Worm (Caenorhabditis elegans) whole organism, young adult: ENCODE data around the gene lido-10.
A peak's percentile ranks its signal among the peaks of the same experiment; 100 is the strongest.

Source experiments
- B0261.1 ChIP-seq: sonication (generic microtip); optimal IDR thresholded peaks from 2 replicates; lab custom pipeline; 2016; ENCODE audit warnings: mild to moderate bottlenecking, missing genetic modification characterization, moderate library complexity, missing compliant biosample characterization
- B0336.3 ChIP-seq: fragments of 200-800 bp; sonication (Bioruptor generic); IDR thresholded peaks from 2 replicates; pipeline ENCODE4 v1.3.6; 2022; ENCODE audit warnings: missing genetic modification characterization, missing compliant biosample characterization
- C06A6.2 ChIP-seq: fragments of 200-800 bp; sonication (Bioruptor generic); conservative IDR thresholded peaks from 2 replicates; pipeline ENCODE4 v1.3.6; 2022; ENCODE audit warnings: missing genetic modification characterization, missing compliant biosample characterization
- C17E4.6 ChIP-seq: fragments of 200-800 bp; sonication (Bioruptor generic); IDR thresholded peaks from 2 replicates; pipeline ENCODE4 v1.3.6; 2022; ENCODE audit warnings: missing genetic modification reagents, missing genetic modification characterization, missing compliant biosample characterization
- F52B5.7 ChIP-seq: sonication (generic microtip); optimal IDR thresholded peaks from 2 replicates; lab custom pipeline; 2016; ENCODE audit warnings: mild to moderate bottlenecking, missing genetic modification characterization, missing compliant biosample characterization
- F55B11.4 ChIP-seq: sonication (generic microtip); optimal IDR thresholded peaks from 2 replicates; lab custom pipeline; 2016; ENCODE audit warnings: missing compliant biosample characterization, missing genetic modification characterization, borderline replicate concordance; ENCODE audit not compliant: insufficient read depth
- T07F8.4 ChIP-seq: sonication (generic microtip); optimal IDR thresholded peaks from 2 replicates; lab custom pipeline; 2016; ENCODE audit warnings: mild to moderate bottlenecking, missing genetic modification characterization, moderate library complexity, missing compliant biosample characterization
- T26A5.8 ChIP-seq: sonication (generic microtip); optimal IDR thresholded peaks from 2 replicates; lab custom pipeline; 2016; ENCODE audit warnings: missing genetic modification characterization, missing compliant biosample characterization
- Y53F4B.3 ChIP-seq: fragments of 200-800 bp; sonication (Bioruptor generic); IDR thresholded peaks from 2 replicates; pipeline ENCODE4 v1.3.6; 2022; ENCODE audit warnings: missing genetic modification reagents, missing genetic modification characterization, missing compliant biosample characterization
- Y53G8AR.9 ChIP-seq: fragments of 200-800 bp; sonication (Bioruptor generic); conservative IDR thresholded peaks from 2 replicates; pipeline ENCODE4 v1.3.6; 2022; ENCODE audit warnings: missing genetic modification reagents, missing genetic modification characterization, missing compliant biosample characterization
- Y95B8A.8 ChIP-seq: fragments of 200-800 bp; sonication (Bioruptor generic); IDR thresholded peaks from 2 replicates; pipeline ENCODE4 v1.3.6; 2022; ENCODE audit warnings: missing genetic modification reagents, missing genetic modification characterization, missing compliant biosample characterization
- ama-1 ChIP-seq, 3 experiments: fragments of 150-350 bp in 1 of 3; sonication (generic microtip) in 2 of 3; optimal IDR thresholded peaks; 2 replicates each; lab custom pipeline; 2014 to 2018; ENCODE audit warnings: missing biosample characterization in 2 of 3, missing genetic modification characterization in 2 of 3, missing genetic modification reagents in 2 of 3
- aptf-3 ChIP-seq: fragments of 200-800 bp; sonication (Bioruptor generic); IDR thresholded peaks from 2 replicates; pipeline ENCODE4 v1.3.6; 2022; ENCODE audit warnings: missing genetic modification characterization, missing compliant biosample characterization
- atf-7 ChIP-seq: sonication (generic microtip); optimal IDR thresholded peaks from 2 replicates; lab custom pipeline; 2017; ENCODE audit warnings: mild to moderate bottlenecking, missing genetic modification characterization, missing compliant biosample characterization
- attf-3 ChIP-seq: fragments of 200-800 bp; sonication (Bioruptor generic); conservative IDR thresholded peaks from 2 replicates; pipeline ENCODE4 v1.3.6; 2022; ENCODE audit warnings: missing genetic modification reagents, missing genetic modification characterization, missing compliant biosample characterization
- attf-5 ChIP-seq: fragments of 200-800 bp; sonication (Bioruptor generic); optimal IDR thresholded peaks from 2 replicates; lab custom pipeline; 2018; ENCODE audit warnings: mild to moderate bottlenecking, missing genetic modification characterization, missing compliant biosample characterization
- bed-2 ChIP-seq: fragments of 200-800 bp; sonication (Bioruptor generic); IDR thresholded peaks from 2 replicates; pipeline ENCODE4 v1.3.6; 2022; ENCODE audit warnings: missing genetic modification reagents, missing genetic modification characterization, missing compliant biosample characterization
- cebp-2 ChIP-seq: fragments of 200-800 bp; sonication (Bioruptor generic); IDR thresholded peaks from 2 replicates; pipeline ENCODE4 v1.3.6; 2022; ENCODE audit warnings: missing genetic modification characterization, missing compliant biosample characterization
- ceh-100 ChIP-seq: fragments of 200-800 bp; sonication (Bioruptor generic); IDR thresholded peaks from 2 replicates; pipeline ENCODE4 v1.3.6; 2022; ENCODE audit warnings: missing genetic modification reagents, missing genetic modification characterization, missing compliant biosample characterization
- ceh-27 ChIP-seq: fragments of 200-800 bp; sonication (Bioruptor generic); optimal IDR thresholded peaks from 2 replicates; lab custom pipeline; 2018; ENCODE audit warnings: mild to moderate bottlenecking, missing genetic modification characterization, moderate library complexity, missing compliant biosample characterization
- ceh-40 ChIP-seq: fragments of 200-800 bp; sonication (Bioruptor generic); IDR thresholded peaks from 2 replicates; pipeline ENCODE4 v1.3.6; 2022; ENCODE audit warnings: missing genetic modification characterization, missing compliant biosample characterization
- ceh-58 ChIP-seq: fragments of 200-800 bp; sonication (Bioruptor generic); IDR thresholded peaks from 2 replicates; pipeline ENCODE4 v1.3.6; 2022; ENCODE audit warnings: missing genetic modification characterization, missing compliant biosample characterization
- ceh-91 ChIP-seq: fragments of 200-800 bp; sonication (Bioruptor generic); IDR thresholded peaks from 2 replicates; pipeline ENCODE4 v1.3.6; 2022; ENCODE audit warnings: missing genetic modification reagents, missing genetic modification characterization, missing compliant biosample characterization
- chd-7 ChIP-seq: sonication (generic microtip); optimal IDR thresholded peaks from 2 replicates; lab custom pipeline; 2016; ENCODE audit warnings: mild to moderate bottlenecking, missing genetic modification characterization, moderate library complexity, missing compliant biosample characterization
- die-1 ChIP-seq: sonication (generic microtip); optimal IDR thresholded peaks from 2 replicates; lab custom pipeline; 2016; ENCODE audit warnings: missing genotype, mild to moderate bottlenecking, missing genetic modification characterization, missing compliant biosample characterization
- dox-1 ChIP-seq: fragments of 200-800 bp; sonication (Bioruptor generic); IDR thresholded peaks from 2 replicates; pipeline ENCODE4 v1.3.6; 2022; ENCODE audit warnings: missing genetic modification reagents, missing genetic modification characterization, missing compliant biosample characterization
- dpff-1 ChIP-seq: sonication (generic microtip); optimal IDR thresholded peaks from 2 replicates; lab custom pipeline; 2017; ENCODE audit warnings: mild to moderate bottlenecking, missing genetic modification characterization, missing compliant biosample characterization
- egl-18 ChIP-seq: fragments of 200-800 bp; sonication (Bioruptor generic); IDR thresholded peaks from 2 replicates; pipeline ENCODE4 v1.3.6; 2022; ENCODE audit warnings: missing genetic modification reagents, missing genetic modification characterization, missing compliant biosample characterization
- hrde-1 ChIP-seq: sonication (generic microtip); optimal IDR thresholded peaks from 2 replicates; lab custom pipeline; 2016; ENCODE audit warnings: missing genetic modification characterization, mild to moderate bottlenecking, missing compliant biosample characterization, moderate library complexity, missing genotype, missing genetic modification reagents, borderline replicate concordance
- lag-1 ChIP-seq: fragments of 200-800 bp; sonication (Bioruptor generic); IDR thresholded peaks from 2 replicates; pipeline ENCODE4 v1.3.6; 2022; ENCODE audit warnings: missing genetic modification reagents, missing genetic modification characterization, missing compliant biosample characterization
- let-607 ChIP-seq, 2 experiments: fragments of 200-800 bp in 1 of 2; sonication (Bioruptor generic) in 1 of 2; sonication (generic microtip) in 1 of 2; optimal IDR thresholded peaks; 2 replicates each; lab custom pipeline; 2016 to 2018; ENCODE audit warnings: mild to moderate bottlenecking in 2 of 2, missing compliant biosample characterization in 2 of 2, missing genetic modification characterization in 2 of 2, moderate library complexity in 2 of 2, missing genotype in 1 of 2
- madf-8 ChIP-seq: fragments of 200-800 bp; sonication (Bioruptor generic); conservative IDR thresholded peaks from 2 replicates; pipeline ENCODE4 v1.3.6; 2022; ENCODE audit warnings: missing genetic modification reagents, missing genetic modification characterization, missing compliant biosample characterization
- mcd-1 ChIP-seq: fragments of 200-800 bp; sonication (Bioruptor generic); IDR thresholded peaks from 2 replicates; pipeline ENCODE4 v1.3.6; 2022; ENCODE audit warnings: missing genetic modification reagents, missing genetic modification characterization, missing compliant biosample characterization
- nfya-1 ChIP-seq: sonication (generic microtip); optimal IDR thresholded peaks from 2 replicates; lab custom pipeline; 2017; ENCODE audit warnings: antibody characterized with exemption, missing compliant biosample characterization, missing genetic modification characterization, borderline replicate concordance; ENCODE audit not compliant: insufficient read depth
- nfyb-1 ChIP-seq: fragments of 200-800 bp; sonication (Bioruptor generic); IDR thresholded peaks from 2 replicates; pipeline ENCODE4 v1.3.6; 2022; ENCODE audit warnings: missing genetic modification reagents, missing genetic modification characterization, missing compliant biosample characterization
- nhr-179 ChIP-seq: sonication (generic microtip); optimal IDR thresholded peaks from 2 replicates; lab custom pipeline; 2016; ENCODE audit warnings: mild to moderate bottlenecking, missing genetic modification characterization, missing compliant biosample characterization
- nhr-27 ChIP-seq: fragments of 200-800 bp; sonication (Bioruptor generic); optimal IDR thresholded peaks from 2 replicates; lab custom pipeline; 2018; ENCODE audit warnings: mild to moderate bottlenecking, missing genetic modification characterization, moderate library complexity, missing compliant biosample characterization
- nhr-80 ChIP-seq: sonication (generic microtip); optimal IDR thresholded peaks from 2 replicates; lab custom pipeline; 2016; ENCODE audit warnings: missing genetic modification characterization, missing compliant biosample characterization
- rec-8 ChIP-seq, 2 experiments: sonication (generic microtip); optimal IDR thresholded peaks; 2 replicates each; lab custom pipeline; 2016; ENCODE audit warnings: mild to moderate bottlenecking in 2 of 2, missing genetic modification characterization in 2 of 2, missing genetic modification reagents in 2 of 2, missing genotype in 2 of 2, missing biosample characterization in 1 of 2, missing compliant biosample characterization in 1 of 2, moderate library complexity in 1 of 2
- rpc-1 ChIP-seq, 2 experiments: fragments of 150-350 bp in 1 of 2; sonication (generic microtip) in 1 of 2; optimal IDR thresholded peaks; 2 replicates each; lab custom pipeline; 2014 to 2018; ENCODE audit warnings: missing biosample characterization in 1 of 2, missing genetic modification characterization in 1 of 2, missing genetic modification reagents in 1 of 2, missing genotype in 1 of 2
- snpc-3.4 ChIP-seq: sonication (generic microtip); optimal IDR thresholded peaks from 2 replicates; lab custom pipeline; 2017; ENCODE audit warnings: missing genetic modification characterization, mild to moderate bottlenecking, missing compliant biosample characterization, antibody characterized with exemption, moderate library complexity, missing genotype, missing genetic modification reagents
- snpc-4 ChIP-seq, 5 experiments: fragments of 150-350 bp in 1 of 5; sonication (generic microtip) in 4 of 5; optimal IDR thresholded peaks; 2 replicates each; lab custom pipeline; 2014 to 2018; ENCODE audit warnings: missing genetic modification characterization in 5 of 5, missing biosample characterization in 3 of 5, antibody characterized with exemption in 2 of 5, mild to moderate bottlenecking in 2 of 5, missing compliant biosample characterization in 2 of 5, missing genotype in 2 of 5, moderate library complexity in 2 of 5, missing genetic modification reagents in 1 of 5
- tbx-9 ChIP-seq: sonication (generic microtip); optimal IDR thresholded peaks from 2 replicates; lab custom pipeline; 2016; ENCODE audit warnings: borderline replicate concordance, missing genetic modification characterization, inconsistent platforms, missing compliant biosample characterization
- xnd-1 ChIP-seq: sonication (generic microtip); optimal IDR thresholded peaks from 2 replicates; lab custom pipeline; 2016; ENCODE audit warnings: missing genotype, missing genetic modification reagents, missing genetic modification characterization, missing compliant biosample characterization
- ztf-22 ChIP-seq: fragments of 200-800 bp; sonication (Bioruptor generic); optimal IDR thresholded peaks from 2 replicates; lab custom pipeline; 2018; ENCODE audit warnings: mild to moderate bottlenecking, missing genetic modification characterization, moderate library complexity, missing compliant biosample characterization
- ztf-28 ChIP-seq: fragments of 200-800 bp; sonication (Bioruptor generic); IDR thresholded peaks from 2 replicates; pipeline ENCODE4 v1.3.6; 2022; ENCODE audit warnings: missing genetic modification reagents, missing genetic modification characterization, missing compliant biosample characterization

Gene lido-10

ce11 chrII:2973940-2974402 lies 28.3 kb upstream of the lido-10 start (continued):
- no peak for TF ChIP-seq nhr-179
- TF ChIP-seq ztf-28 (GFP tag; lab: Robert Waterston, UW), result no peak
- TF ChIP-seq hrde-1, result no peak
- no peak for TF ChIP-seq T26A5.8 (tag; lab: Kevin White, UChicago)
- TF ChIP-seq egl-18 (GFP tag; lab: Robert Waterston, UW), result peak; percentile 91
- no peak for TF ChIP-seq nfya-1 (tag; lab: Kevin White, UChicago)
- no peak for TF ChIP-seq ama-1 (optimal IDR thresholded peaks at IDR 0.05; lab: Kevin White, UChicago)
- TF ChIP-seq ama-1 (GFP tag; optimal IDR thresholded peaks at IDR 0.05; lab: Kevin White, UChicago), result no peak
- TF ChIP-seq rpc-1 (optimal IDR thresholded peaks at IDR 0.05; lab: Kevin White, UChicago), result no peak
- TF ChIP-seq rpc-1 (tag; optimal IDR thresholded peaks at IDR 0.05; lab: Kevin White, UChicago), result no peak
- TF ChIP-seq cebp-2, result peak; percentile 78; the same call in 1 of the 2 replicates
- TF ChIP-seq ztf-22, result peak; percentile 94
- TF ChIP-seq attf-3, result 0 out of 2 replicates have a peak, but pooled peaks have one; percentile 30
- TF ChIP-seq attf-5 (GFP tag; lab: Kevin White, UChicago), result peak; percentile 74
- TF ChIP-seq rec-8 (tag; optimal IDR thresholded peaks at IDR 0.05; lab: Kevin White, UChicago), result no peak
- TF ChIP-seq atf-7 (tag; lab: Kevin White, UChicago), result peak; percentile 98
- TF ChIP-seq dox-1 (GFP tag; lab: Robert Waterston, UW), result peak; percentile 91
- no peak for TF ChIP-seq ceh-91 (GFP tag; lab: Robert Waterston, UW)
- TF ChIP-seq bed-2 (GFP tag; lab: Robert Waterston, UW), result 0 out of 2 replicates have a peak, but pooled peaks have one; percentile 42
- TF ChIP-seq chd-7 (tag; lab: Kevin White, UChicago), result peak; percentile 99
- TF ChIP-seq C17E4.6, result peak; percentile 17; the same call in 1 of the 2 replicates
- TF ChIP-seq ceh-40 (GFP tag; lab: Robert Waterston, UW), result no peak
- TF ChIP-seq let-607 (tag; optimal IDR thresholded peaks at IDR 0.05; lab: Kevin White, UChicago), result peak in 1 of 2 experiments; percentile 9
- TF ChIP-seq nhr-27 (tag; lab: Kevin White, UChicago), result no peak
- peak; percentile 85 for TF ChIP-seq Y95B8A.8 (GFP tag; lab: Robert Waterston, UW)
- TF ChIP-seq mcd-1, result peak; percentile 95
- TF ChIP-seq nfyb-1 (GFP tag; lab: Robert Waterston, UW), result peak; percentile 97
- TF ChIP-seq F55B11.4, result no peak
- TF ChIP-seq B0336.3 (GFP tag; lab: Robert Waterston, UW), result peak; percentile 97
- TF ChIP-seq F52B5.7, result peak; percentile 81
- no peak for TF ChIP-seq T07F8.4 (tag; lab: Kevin White, UChicago)
- TF ChIP-seq snpc-3.4 (tag; lab: Kevin White, UChicago), result no peak
- TF ChIP-seq Y53G8AR.9 (GFP tag; lab: Robert Waterston, UW), result peak; percentile 85
- TF ChIP-seq ceh-100 (GFP tag; lab: Robert Waterston, UW), result peak; percentile 86
- TF ChIP-seq B0261.1 (tag; lab: Kevin White, UChicago), result peak; percentile 24
- no peak for TF ChIP-seq Y53F4B.3 (GFP tag; lab: Robert Waterston, UW)
- TF ChIP-seq die-1 (tag; lab: Kevin White, UChicago), result no peak
- no peak for TF ChIP-seq ceh-58
- peak; percentile 87 for TF ChIP-seq lag-1 (GFP tag; lab: Robert Waterston, UW)
- peak; percentile 95 for TF ChIP-seq C06A6.2 (GFP tag; lab: Robert Waterston, UW)
- no peak for TF ChIP-seq xnd-1
- no peak for TF ChIP-seq madf-8 (GFP tag; lab: Robert Waterston, UW)
- TF ChIP-seq tbx-9 (tag; lab: Kevin White, UChicago), result no peak
- no peak for TF ChIP-seq snpc-4 (GFP tag; optimal IDR thresholded peaks at IDR 0.05; lab: Kevin White, UChicago)
- TF ChIP-seq snpc-4 (tag; optimal IDR thresholded peaks at IDR 0.05; lab: Kevin White, UChicago), result peak in 2 of 4 experiments; percentile 22 to 54
- 0 out of 2 replicates have a peak, but pooled peaks have one; percentile 16 for TF ChIP-seq aptf-3
- peak; percentile 96 for TF ChIP-seq ceh-27 (GFP tag; lab: Kevin White, UChicago)
- peak; percentile 23 for TF ChIP-seq nhr-80
- peak; percentile 87 for TF ChIP-seq dpff-1 (tag; lab: Kevin White, UChicago)
